Fruit fly (Drosophila melanogaster): ENCODE data around the gene CG5321.

CG5321 gene

dm6 chrX:14727580-14727979 lies 48.2 kb downstream of the CG5321 start (continued):
- TF ChIP-seq CG14050 (GFP tag; IDR thresholded peaks at IDR 0.05) (no peak), CG8478 (optimal IDR thresholded peaks at IDR 0.05) (no peak), luna (GFP tag; optimal IDR thresholded peaks at IDR 0.05) (no peak), Aef1 (GFP tag; IDR thresholded peaks at IDR 0.05) (no peak), zf30C (GFP tag; optimal IDR thresholded peaks at IDR 0.05) (no peak), CG4328 (GFP tag; optimal IDR thresholded peaks at IDR 0.05) (no peak), tin (GFP tag; optimal IDR thresholded peaks at IDR 0.05) (no peak), CG7556 (GFP tag; optimal IDR thresholded peaks at IDR 0.05) (peak; percentile 48), CG17829 (tag; optimal IDR thresholded peaks at IDR 0.05) (peak; percentile 23), ems (GFP tag; optimal IDR thresholded peaks at IDR 0.05) (no peak), Abd-B (GFP tag; optimal IDR thresholded peaks at IDR 0.05) (no peak), hbn (GFP tag; IDR thresholded peaks at IDR 0.05; ENCODE audit: partially characterized antibody) (no peak), CG12155 (GFP tag; optimal IDR thresholded peaks at IDR 0.05) (no peak), HHEX (GFP tag; optimal IDR thresholded peaks at IDR 0.05) (no peak), CG7786 (GFP tag; optimal IDR thresholded peaks at IDR 0.05) (no peak), kni (GFP tag; optimal IDR thresholded peaks at IDR 0.05) (no peak), crc (GFP tag; optimal IDR thresholded peaks at IDR 0.05) (no peak), Fer3 (tag; optimal IDR thresholded peaks at IDR 0.05) (peak; percentile 29), pan (optimal IDR thresholded peaks at IDR 0.05) (no peak), pan (GFP tag; optimal IDR thresholded peaks at IDR 0.05 in 1 of 2, IDR thresholded peaks at IDR 0.05 in 1 of 2) (peak in 1 of 2 experiments; percentile 38), p53 (GFP tag; optimal IDR thresholded peaks at IDR 0.05) (no peak), Dref (GFP tag; IDR thresholded peaks at IDR 0.05) (no peak), NfI (GFP tag; optimal IDR thresholded peaks at IDR 0.05) (no peak)

Measured in whole organism, embryonic.